Worm (Caenorhabditis elegans): ENCODE results near the gene srbc-33.

ce11 chrV:3477496-3477895, 7.1 kb downstream of the srbc-33 start, which contains the start of gene srbc-31:
- no peak for TF ChIP-seq pes-1 (GFP tag; IDR thresholded peaks at IDR 0.05)
- no peak for TF ChIP-seq ama-1 (optimal IDR thresholded peaks at IDR 0.05)
- no peak for TF ChIP-seq B0310.2 (tag; optimal IDR thresholded peaks at IDR 0.05)
- no peak for TF ChIP-seq F13C5.2 (tag; optimal IDR thresholded peaks at IDR 0.05)
- TF ChIP-seq aly-1 (tag; optimal IDR thresholded peaks at IDR 0.05): no peak
